Worm (Caenorhabditis elegans) whole organism, L2 larva: ENCODE data around the gene kxd-1.
A peak's percentile ranks its signal among the peaks of the same experiment; 100 is the strongest.

Experiments used
- C34F6.9 ChIP-seq: fragments of 150-350 bp; optimal IDR thresholded peaks from 2 replicates; lab custom pipeline; 2014; ENCODE audit warnings: missing biosample characterization, missing genetic modification characterization
- F13H6.1 ChIP-seq: sonication (generic microtip); optimal IDR thresholded peaks from 2 replicates; lab custom pipeline; 2016; ENCODE audit warnings: missing genetic modification characterization, missing compliant biosample characterization
- R02D3.7 ChIP-seq: fragments of 150-350 bp; optimal IDR thresholded peaks from 2 replicates; lab custom pipeline; 2014; ENCODE audit warnings: missing biosample characterization, missing genetic modification characterization
- Y55F3AM.14 ChIP-seq: fragments of 200-800 bp; sonication (Bioruptor generic); optimal IDR thresholded peaks from 2 replicates; lab custom pipeline; 2018; ENCODE audit warnings: mild to moderate bottlenecking, missing genetic modification characterization, missing compliant biosample characterization
- ZK546.5 ChIP-seq: sonication (generic microtip); optimal IDR thresholded peaks from 2 replicates; lab custom pipeline; 2017; ENCODE audit warnings: missing biosample characterization, missing genetic modification characterization
- alr-1 ChIP-seq: fragments of 150-350 bp; optimal IDR thresholded peaks from 2 replicates; lab custom pipeline; 2014; ENCODE audit warnings: missing biosample characterization, missing genetic modification characterization
- aly-2 ChIP-seq: fragments of 150-350 bp; optimal IDR thresholded peaks from 2 replicates; lab custom pipeline; 2014; ENCODE audit warnings: missing biosample characterization, missing genetic modification characterization
- ama-1 ChIP-seq: fragments of 150-350 bp; optimal IDR thresholded peaks from 2 replicates; lab custom pipeline; 2018; ENCODE audit warnings: inconsistent platforms
- blmp-1 ChIP-seq: sonication (generic microtip); optimal IDR thresholded peaks from 2 replicates; lab custom pipeline; 2017; ENCODE audit warnings: missing genetic modification characterization, mild to moderate bottlenecking, missing compliant biosample characterization, antibody characterized with exemption, moderate library complexity; ENCODE audit not compliant: insufficient read depth
- ceh-16 ChIP-seq: fragments of 150-350 bp; optimal IDR thresholded peaks from 2 replicates; lab custom pipeline; 2014; ENCODE audit warnings: missing biosample characterization, missing genetic modification characterization
- ceh-82 ChIP-seq: fragments of 150-350 bp; optimal IDR thresholded peaks from 2 replicates; lab custom pipeline; 2014; ENCODE audit warnings: missing biosample characterization, missing genetic modification characterization
- crh-2 ChIP-seq: sonication (generic microtip); optimal IDR thresholded peaks from 2 replicates; lab custom pipeline; 2017; ENCODE audit warnings: missing biosample characterization, missing genetic modification characterization
- dmd-4 ChIP-seq: sonication (generic microtip); optimal IDR thresholded peaks from 2 replicates; lab custom pipeline; 2017; ENCODE audit warnings: missing biosample characterization, missing genetic modification characterization
- egl-27 ChIP-seq: sonication (generic microtip); optimal IDR thresholded peaks from 3 replicates; lab custom pipeline; 2017; ENCODE audit warnings: missing biosample characterization, missing genetic modification reagents, missing genetic modification characterization
- elt-1 ChIP-seq: fragments of 150-350 bp; optimal IDR thresholded peaks from 2 replicates; lab custom pipeline; 2014; ENCODE audit warnings: missing biosample characterization, missing genetic modification characterization
- elt-3 ChIP-seq: sonication (generic microtip); optimal IDR thresholded peaks from 2 replicates; lab custom pipeline; 2017; ENCODE audit warnings: missing biosample characterization, missing genetic modification characterization
- fos-1 ChIP-seq: fragments of 150-350 bp; optimal IDR thresholded peaks from 2 replicates; lab custom pipeline; 2014; ENCODE audit warnings: missing biosample characterization, missing genetic modification characterization
- gmeb-1 ChIP-seq: fragments of 150-350 bp; optimal IDR thresholded peaks from 2 replicates; lab custom pipeline; 2014; ENCODE audit warnings: missing biosample characterization, missing genetic modification characterization
- lin-11 ChIP-seq: fragments of 150-350 bp; sonication (generic microtip); optimal IDR thresholded peaks from 2 replicates; lab custom pipeline; 2014; ENCODE audit warnings: missing biosample characterization, missing genetic modification characterization, inconsistent platforms, mixed read lengths
- lin-13 ChIP-seq: fragments of 150-350 bp; optimal IDR thresholded peaks from 2 replicates; lab custom pipeline; 2014; ENCODE audit warnings: missing biosample characterization, missing genetic modification reagents, missing genetic modification characterization
- lin-39 ChIP-seq: fragments of 150-350 bp; optimal IDR thresholded peaks from 2 replicates; lab custom pipeline; 2014; ENCODE audit warnings: missing biosample characterization, missing genetic modification reagents, missing genetic modification characterization
- lsy-2 ChIP-seq, 2 experiments: fragments of 150-350 bp in 1 of 2; sonication (generic microtip) in 1 of 2; optimal IDR thresholded peaks; 2 replicates each; lab custom pipeline; 2014 to 2017; ENCODE audit warnings: missing biosample characterization in 2 of 2, missing genetic modification characterization in 2 of 2
- mab-5 ChIP-seq: fragments of 150-350 bp; optimal IDR thresholded peaks from 2 replicates; lab custom pipeline; 2014; ENCODE audit warnings: missing biosample characterization, missing genetic modification characterization
- mbf-1 ChIP-seq: sonication (generic microtip); optimal IDR thresholded peaks from 2 replicates; lab custom pipeline; 2017; ENCODE audit warnings: missing biosample characterization, missing genetic modification characterization
- mdl-1 ChIP-seq, 2 experiments: fragments of 150-350 bp in 1 of 2; sonication (generic microtip) in 1 of 2; optimal IDR thresholded peaks; 2 replicates each; lab custom pipeline; 2017; ENCODE audit warnings: missing biosample characterization in 2 of 2, missing genetic modification characterization in 2 of 2
- nhr-10 ChIP-seq: sonication (generic microtip); optimal IDR thresholded peaks from 2 replicates; lab custom pipeline; 2017; ENCODE audit warnings: missing biosample characterization, missing genetic modification characterization
- nhr-11 ChIP-seq: fragments of 150-350 bp; optimal IDR thresholded peaks from 2 replicates; lab custom pipeline; 2014; ENCODE audit warnings: missing biosample characterization, missing genetic modification characterization
- nhr-12 ChIP-seq: fragments of 150-350 bp; optimal IDR thresholded peaks from 2 replicates; lab custom pipeline; 2014; ENCODE audit warnings: missing biosample characterization, missing genetic modification characterization
- nhr-129 ChIP-seq: fragments of 150-350 bp; optimal IDR thresholded peaks from 2 replicates; lab custom pipeline; 2014; ENCODE audit warnings: missing biosample characterization, missing genetic modification characterization
- nhr-21 ChIP-seq: fragments of 150-350 bp; optimal IDR thresholded peaks from 2 replicates; lab custom pipeline; 2014; ENCODE audit warnings: missing biosample characterization, missing genetic modification characterization
- nhr-23 ChIP-seq: fragments of 150-350 bp; optimal IDR thresholded peaks from 2 replicates; lab custom pipeline; 2014; ENCODE audit warnings: missing biosample characterization, missing genetic modification reagents, missing genetic modification characterization
- nhr-237 ChIP-seq: fragments of 150-350 bp; optimal IDR thresholded peaks from 2 replicates; lab custom pipeline; 2014; ENCODE audit warnings: missing biosample characterization, missing genetic modification characterization
- nhr-25 ChIP-seq: fragments of 150-350 bp; sonication (generic microtip); optimal IDR thresholded peaks from 3 replicates; lab custom pipeline; 2014; ENCODE audit warnings: missing biosample characterization, missing genetic modification characterization
- nhr-6 ChIP-seq: fragments of 150-350 bp; optimal IDR thresholded peaks from 2 replicates; lab custom pipeline; 2014; ENCODE audit warnings: missing biosample characterization, missing genetic modification characterization
- nhr-77 ChIP-seq: fragments of 150-350 bp; optimal IDR thresholded peaks from 2 replicates; lab custom pipeline; 2014; ENCODE audit warnings: missing biosample characterization, missing genetic modification characterization
- peb-1 ChIP-seq: fragments of 150-350 bp; optimal IDR thresholded peaks from 2 replicates; lab custom pipeline; 2014; ENCODE audit warnings: missing biosample characterization, missing genetic modification characterization
- sem-4 ChIP-seq: fragments of 150-350 bp; optimal IDR thresholded peaks from 2 replicates; lab custom pipeline; 2014; ENCODE audit warnings: missing biosample characterization, missing genetic modification reagents, missing genetic modification characterization
- skn-1 ChIP-seq: sonication (generic microtip); optimal IDR thresholded peaks from 2 replicates; lab custom pipeline; 2017; ENCODE audit warnings: missing biosample characterization, missing genetic modification characterization
- sma-3 ChIP-seq: sonication (generic microtip); optimal IDR thresholded peaks from 2 replicates; lab custom pipeline; 2016; ENCODE audit warnings: missing genetic modification reagents, missing genetic modification characterization, missing compliant biosample characterization
- sma-9 ChIP-seq, 2 experiments: fragments of 150-350 bp in 1 of 2; sonication (generic microtip) in 1 of 2; optimal IDR thresholded peaks; 2 replicates each; lab custom pipeline; 2014 to 2016; ENCODE audit warnings: missing genetic modification characterization in 2 of 2, mild to moderate bottlenecking in 1 of 2, missing biosample characterization in 1 of 2, missing compliant biosample characterization in 1 of 2, missing genetic modification reagents in 1 of 2, moderate library complexity in 1 of 2
- snpc-4 ChIP-seq: fragments of 150-350 bp; optimal IDR thresholded peaks from 2 replicates; lab custom pipeline; 2014; ENCODE audit warnings: missing biosample characterization, missing genetic modification characterization
- unc-39 ChIP-seq: fragments of 150-350 bp; optimal IDR thresholded peaks from 2 replicates; lab custom pipeline; 2014; ENCODE audit warnings: missing biosample characterization, missing genetic modification characterization
- unc-55 ChIP-seq: fragments of 150-350 bp; sonication (generic microtip); optimal IDR thresholded peaks from 3 replicates; lab custom pipeline; 2014; ENCODE audit warnings: missing biosample characterization, missing genetic modification reagents, missing genetic modification characterization
- unc-62 ChIP-seq: fragments of 150-350 bp; optimal IDR thresholded peaks from 2 replicates; lab custom pipeline; 2014; ENCODE audit warnings: missing biosample characterization, missing genetic modification reagents, missing genetic modification characterization
- zag-1 ChIP-seq: fragments of 150-350 bp; optimal IDR thresholded peaks from 2 replicates; lab custom pipeline; 2014; ENCODE audit warnings: missing biosample characterization, missing genetic modification characterization
- ztf-1 ChIP-seq: fragments of 200-800 bp; sonication (Bioruptor generic); conservative IDR thresholded peaks from 2 replicates; pipeline ENCODE4 v1.3.6; 2022; ENCODE audit warnings: missing genetic modification characterization, missing compliant biosample characterization
- ztf-11 ChIP-seq: sonication (generic microtip); optimal IDR thresholded peaks from 2 replicates; lab custom pipeline; 2017; ENCODE audit warnings: missing biosample characterization, missing genetic modification characterization
- ztf-4 ChIP-seq: fragments of 150-350 bp; optimal IDR thresholded peaks from 2 replicates; lab custom pipeline; 2014; ENCODE audit warnings: missing biosample characterization, missing genetic modification characterization

The kxd-1 gene

DNA sequence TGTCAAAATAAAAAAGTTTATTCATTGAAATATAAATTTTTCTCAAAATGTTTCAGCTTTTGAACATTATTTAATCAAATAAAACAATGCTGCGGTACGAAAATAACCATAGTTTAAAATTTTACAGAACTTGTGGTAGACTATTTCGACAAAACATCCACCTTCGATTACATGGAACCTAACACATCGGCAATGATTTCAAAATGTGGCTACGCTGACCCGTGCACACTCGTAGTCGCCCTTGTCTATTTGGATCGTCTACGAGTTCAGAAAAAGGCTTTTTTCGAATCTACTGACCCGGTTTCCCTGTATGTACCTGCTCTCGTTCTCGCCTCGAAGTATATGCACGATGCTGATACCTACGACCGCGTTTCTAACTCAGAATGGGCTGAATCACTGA is 24.2 kb upstream of the kxd-1 start:
- TF ChIP-seq sem-4 (tag; lab: Kevin White, UChicago) (no peak), nhr-23 (tag; lab: Kevin White, UChicago) (no peak)

- TF ChIP-seq nhr-11 (tag; lab: Kevin White, UChicago), result no peak
- TF ChIP-seq ceh-82, result no peak
- no peak for TF ChIP-seq unc-39 (tag; lab: Kevin White, UChicago)
- no peak for TF ChIP-seq aly-2 (tag; lab: Kevin White, UChicago)
- TF ChIP-seq nhr-21 (tag; lab: Kevin White, UChicago), result no peak
- no peak for TF ChIP-seq ztf-4
- TF ChIP-seq lin-13 (GFP tag; lab: Kevin White, UChicago), result no peak
- no peak for TF ChIP-seq egl-27 (tag; lab: Kevin White, UChicago)
- no peak for TF ChIP-seq sem-4 (tag; lab: Kevin White, UChicago)
- no peak for TF ChIP-seq nhr-10
- no peak for TF ChIP-seq ceh-16
- TF ChIP-seq fos-1 (tag; lab: Kevin White, UChicago), result peak; percentile 83
- no peak for TF ChIP-seq peb-1
- TF ChIP-seq snpc-4 (tag; lab: Kevin White, UChicago), result no peak
- no peak for TF ChIP-seq ztf-1 (GFP tag; lab: Robert Waterston, UW)
- no peak for TF ChIP-seq ztf-11 (tag; lab: Kevin White, UChicago)
- no peak for TF ChIP-seq mdl-1 (tag; optimal IDR thresholded peaks at IDR 0.05; lab: Kevin White, UChicago)
- TF ChIP-seq dmd-4 (tag; lab: Kevin White, UChicago), result no peak
- no peak for TF ChIP-seq Y55F3AM.14 (GFP tag; lab: Kevin White, UChicago)
- TF ChIP-seq nhr-12 (tag; lab: Kevin White, UChicago), result no peak
- peak; percentile 65 for TF ChIP-seq ama-1 (lab: Kevin White, UChicago)
- peak; percentile 4 for TF ChIP-seq gmeb-1 (tag; lab: Kevin White, UChicago)
- no peak for TF ChIP-seq alr-1 (tag; lab: Kevin White, UChicago)
- TF ChIP-seq lin-11, result no peak
- TF ChIP-seq elt-3, result no peak
- TF ChIP-seq sma-9 (GFP tag; optimal IDR thresholded peaks at IDR 0.05; lab: Kevin White, UChicago), result peak; percentile 14
- TF ChIP-seq sma-9 (tag; optimal IDR thresholded peaks at IDR 0.05; lab: Kevin White, UChicago), result no peak
- no peak for TF ChIP-seq R02D3.7
- TF ChIP-seq mbf-1, result no peak
- TF ChIP-seq unc-55 (GFP tag; lab: Kevin White, UChicago), result no peak
- no peak for TF ChIP-seq nhr-25 (tag; lab: Kevin White, UChicago)
- TF ChIP-seq ZK546.5 (tag; lab: Kevin White, UChicago), result no peak
- no peak for TF ChIP-seq mab-5
- TF ChIP-seq nhr-23 (tag; lab: Kevin White, UChicago), result no peak
- peak; percentile 18 for TF ChIP-seq nhr-129 (tag; lab: Kevin White, UChicago)
- TF ChIP-seq zag-1, result no peak
- no peak for TF ChIP-seq unc-62 (GFP tag; lab: Kevin White, UChicago)
- no peak for TF ChIP-seq lsy-2 (tag; optimal IDR thresholded peaks at IDR 0.05; lab: Kevin White, UChicago)
- no peak for TF ChIP-seq nhr-237
- peak; percentile 67 for TF ChIP-seq crh-2 (tag; lab: Kevin White, UChicago)
- TF ChIP-seq nhr-77, result no peak
- TF ChIP-seq C34F6.9 (tag; lab: Kevin White, UChicago), result no peak
- no peak for TF ChIP-seq skn-1 (tag; lab: Kevin White, UChicago)
- no peak for TF ChIP-seq nhr-6
- peak; percentile 6 for TF ChIP-seq sma-3
- TF ChIP-seq elt-1 (tag; lab: Kevin White, UChicago), result no peak
- TF ChIP-seq F13H6.1 (tag; lab: Kevin White, UChicago), result peak; percentile 20
- no peak for TF ChIP-seq lin-39 (tag; lab: Kevin White, UChicago)
- TF ChIP-seq blmp-1, result no peak
- TF ChIP-seq, all 48 proteins: peak for 8
These were observed 22.9 kb upstream of the kxd-1 start for ce11 chrV:7198403-7198802.
